Fruit fly (Drosophila melanogaster): ENCODE results near the gene CG16972.
A peak's percentile ranks its signal among the peaks of the same experiment; 100 is the strongest.

The CG16972 gene

DNA sequence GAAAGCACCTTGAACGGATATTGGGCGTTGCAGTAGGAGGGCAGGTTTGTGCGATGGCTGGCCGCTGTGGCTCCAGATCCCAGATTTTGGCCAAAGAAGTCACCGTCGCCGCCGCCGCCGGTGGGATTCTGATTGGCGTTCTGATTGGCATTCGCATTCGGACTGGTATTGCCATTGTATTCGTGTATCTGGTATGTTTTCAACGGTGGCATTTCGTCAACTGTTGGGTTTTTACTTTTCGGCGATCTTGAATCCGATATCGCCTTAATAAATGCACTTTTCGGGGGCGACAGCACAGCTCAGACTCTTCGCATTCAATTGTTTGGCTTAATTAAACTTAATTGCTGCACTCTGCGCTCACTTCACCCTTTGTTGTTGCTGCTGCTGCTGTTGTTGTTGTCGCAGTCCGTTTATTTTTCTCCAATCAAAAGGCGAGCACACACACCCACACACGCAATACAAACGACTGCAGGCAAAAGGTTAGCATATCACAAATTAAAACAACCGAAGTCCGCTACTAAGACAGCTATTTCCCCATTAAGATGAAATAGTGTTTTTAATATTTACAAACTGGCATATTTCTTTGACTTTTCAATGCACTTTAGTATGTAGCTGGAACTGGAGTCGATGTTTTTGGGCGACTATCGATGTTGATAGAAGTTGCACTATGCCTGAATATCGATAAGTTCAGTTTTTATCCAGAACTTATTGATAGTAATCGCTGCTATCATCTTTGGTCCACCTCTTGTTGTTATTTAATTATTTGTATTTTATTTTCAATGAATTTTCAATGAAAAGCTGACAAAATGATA lies 16.4 kb upstream of the CG16972 start, which contains the start of the genes CG9426 and mRF1:
Gene CG9426, minus strand, starts transcription at position 643 of the 812 bp plus-strand sequence.
Gene mRF1, plus strand, starts transcription at position 699 of the 812 bp plus-strand sequence.
- peak; percentile 54 for TF ChIP-seq Mnt (GFP tag; optimal IDR thresholded peaks at IDR 0.05)
- TF ChIP-seq tj (GFP tag; optimal IDR thresholded peaks at IDR 0.05) = no peak
- peak; percentile 18 for TF ChIP-seq CG12768 (GFP tag; optimal IDR thresholded peaks at IDR 0.05)
- TF ChIP-seq CG7101 (tag; optimal IDR thresholded peaks at IDR 0.05) = peak; percentile 30
- peak; percentile 28 for TF ChIP-seq CG33017 (tag; optimal IDR thresholded peaks at IDR 0.05)
- peak; percentile 56 for TF ChIP-seq CG14711 (tag; optimal IDR thresholded peaks at IDR 0.05)
- no peak for TF ChIP-seq CG5204 (GFP tag; optimal IDR thresholded peaks at IDR 0.05)
- no peak for TF ChIP-seq Hr96 (GFP tag; optimal IDR thresholded peaks at IDR 0.05)
- peak; percentile 13 for TF ChIP-seq CG1620 (GFP tag; optimal IDR thresholded peaks at IDR 0.05)
- TF ChIP-seq Clk (GFP tag; optimal IDR thresholded peaks at IDR 0.05) = no peak
- no peak for TF ChIP-seq Crg-1 (GFP tag; optimal IDR thresholded peaks at IDR 0.05)
- no peak for TF ChIP-seq CG7045 (GFP tag; optimal IDR thresholded peaks at IDR 0.05)
- peak; percentile 1 for TF ChIP-seq CG11617 (GFP tag; optimal IDR thresholded peaks at IDR 0.05)
- no peak for TF ChIP-seq toe (GFP tag; optimal IDR thresholded peaks at IDR 0.05)
- TF ChIP-seq ovo (GFP tag; optimal IDR thresholded peaks at IDR 0.05) = no peak
- TF ChIP-seq cic (GFP tag; optimal IDR thresholded peaks at IDR 0.05) = no peak
- TF ChIP-seq kay (GFP tag; ENCODE audit: borderline replicate concordance) = no peak
- TF ChIP-seq cnc (optimal IDR thresholded peaks at IDR 0.05) = no peak
- peak; percentile 24 for TF ChIP-seq pad (GFP tag; optimal IDR thresholded peaks at IDR 0.05)
- TF ChIP-seq bab1 (GFP tag; optimal IDR thresholded peaks at IDR 0.05) = peak; percentile 48

DNA sequence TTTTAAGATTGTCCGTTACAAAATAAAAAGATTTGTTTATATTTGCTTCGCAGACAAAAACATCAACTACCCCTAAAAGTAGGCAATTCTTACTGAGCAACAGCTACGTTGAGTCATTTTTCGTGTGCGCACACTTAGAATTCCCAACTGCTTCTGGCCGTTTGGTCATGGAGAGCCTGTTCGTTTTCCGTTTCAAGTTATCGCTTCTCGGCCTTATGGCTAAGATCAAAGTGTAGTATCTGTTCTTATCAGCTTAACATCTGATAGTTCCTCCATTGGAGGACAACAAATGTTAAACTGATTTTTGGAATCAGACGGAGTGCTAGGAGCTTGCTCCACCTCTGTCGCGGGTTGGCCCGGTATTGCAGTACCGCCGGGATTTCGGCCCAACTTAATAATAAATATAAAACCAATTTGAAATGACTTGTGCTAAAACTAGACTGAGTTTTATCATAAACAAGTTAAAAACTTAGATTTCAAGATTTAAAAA lies 12.6 kb upstream of the CG16972 start:
- TF ChIP-seq tj (GFP tag; optimal IDR thresholded peaks at IDR 0.05) (peak; percentile 71), CG7101 (tag; optimal IDR thresholded peaks at IDR 0.05) (peak; percentile 49), Mnt (GFP tag; optimal IDR thresholded peaks at IDR 0.05) (peak; percentile 40), CG1620 (GFP tag; optimal IDR thresholded peaks at IDR 0.05) (peak; percentile 61), CG12768 (GFP tag; optimal IDR thresholded peaks at IDR 0.05) (peak; percentile 55), pad (GFP tag; optimal IDR thresholded peaks at IDR 0.05) (peak; percentile 44), Crg-1 (GFP tag; optimal IDR thresholded peaks at IDR 0.05) (peak; percentile 30), cic (GFP tag; optimal IDR thresholded peaks at IDR 0.05) (peak; percentile 44), kay (GFP tag; ENCODE audit: borderline replicate concordance) (peak; percentile 98), bab1 (GFP tag; optimal IDR thresholded peaks at IDR 0.05) (peak; percentile 41)

DNA sequence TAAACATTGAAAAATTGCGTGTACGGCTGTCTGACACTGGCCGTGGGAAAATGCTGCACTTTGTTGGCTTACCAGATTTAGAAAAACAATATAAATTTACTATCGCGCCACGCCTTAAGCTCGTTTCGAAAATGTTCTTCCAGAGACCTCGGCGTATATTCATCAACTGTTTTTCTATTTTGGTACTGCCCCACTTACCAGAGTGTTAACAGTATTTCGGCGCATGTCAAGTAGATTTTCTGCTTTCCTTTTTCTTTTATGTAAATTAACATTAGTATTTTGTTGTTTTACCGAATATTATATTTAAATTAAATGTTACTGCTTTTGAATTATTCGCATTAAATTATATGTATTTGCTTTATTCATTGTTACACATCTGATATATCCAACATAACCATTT lies 11.9 kb upstream of the CG16972 start, which contains the start of gene kek4:
Gene kek4, minus strand, starts transcription at position 341 of the 400 bp plus-strand sequence.
- TF ChIP-seq CG12768 (GFP tag; optimal IDR thresholded peaks at IDR 0.05) = no peak
- TF ChIP-seq CG7101 (tag; optimal IDR thresholded peaks at IDR 0.05) = no peak
- no peak for TF ChIP-seq cnc (optimal IDR thresholded peaks at IDR 0.05)
- TF ChIP-seq kay (GFP tag; ENCODE audit: borderline replicate concordance) = no peak
- TF ChIP-seq CG5204 (GFP tag; optimal IDR thresholded peaks at IDR 0.05) = no peak
- TF ChIP-seq pad (GFP tag; optimal IDR thresholded peaks at IDR 0.05) = no peak
- TF ChIP-seq CG14711 (tag; optimal IDR thresholded peaks at IDR 0.05) = no peak
- TF ChIP-seq CG11617 (GFP tag; optimal IDR thresholded peaks at IDR 0.05) = no peak
- no peak for TF ChIP-seq Hr96 (GFP tag; optimal IDR thresholded peaks at IDR 0.05)
- no peak for TF ChIP-seq Mnt (GFP tag; optimal IDR thresholded peaks at IDR 0.05)
- TF ChIP-seq Clk (GFP tag; optimal IDR thresholded peaks at IDR 0.05) = no peak
- TF ChIP-seq CG33017 (tag; optimal IDR thresholded peaks at IDR 0.05) = no peak
- no peak for TF ChIP-seq toe (GFP tag; optimal IDR thresholded peaks at IDR 0.05)
- no peak for TF ChIP-seq cic (GFP tag; optimal IDR thresholded peaks at IDR 0.05)
- no peak for TF ChIP-seq bab1 (GFP tag; optimal IDR thresholded peaks at IDR 0.05)
- TF ChIP-seq CG1620 (GFP tag; optimal IDR thresholded peaks at IDR 0.05) = no peak
- no peak for TF ChIP-seq Crg-1 (GFP tag; optimal IDR thresholded peaks at IDR 0.05)
- no peak for TF ChIP-seq ovo (GFP tag; optimal IDR thresholded peaks at IDR 0.05)

DNA sequence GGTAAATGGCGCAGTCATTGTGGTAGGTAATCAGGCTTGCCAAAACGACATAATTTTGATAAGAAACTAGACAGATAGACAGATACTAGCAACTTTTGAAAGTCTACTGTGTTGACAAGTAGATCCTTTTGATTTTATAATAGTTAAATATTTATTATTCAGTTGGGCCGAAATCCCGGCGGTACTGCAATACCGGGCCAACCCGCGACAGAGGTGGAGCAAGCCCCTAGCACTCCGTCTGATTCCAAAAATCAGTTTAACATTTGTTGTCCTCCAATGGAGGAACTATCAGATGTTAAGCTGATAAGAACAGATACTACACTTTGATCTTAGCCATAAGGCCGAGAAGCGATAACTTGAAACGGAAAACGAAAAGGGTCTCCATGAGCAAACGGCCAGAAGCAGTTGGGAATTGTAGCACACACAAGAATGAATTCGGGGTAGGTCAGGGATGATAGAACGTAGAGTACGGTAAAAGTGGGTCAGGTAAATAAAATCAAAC lies 8.7 kb upstream of the CG16972 start, which contains the start of gene CG15482:
Gene CG15482, minus strand, starts transcription at position 51 of the 502 bp plus-strand sequence.
- peak; percentile 54 for TF ChIP-seq kay (GFP tag; ENCODE audit: borderline replicate concordance)

DNA sequence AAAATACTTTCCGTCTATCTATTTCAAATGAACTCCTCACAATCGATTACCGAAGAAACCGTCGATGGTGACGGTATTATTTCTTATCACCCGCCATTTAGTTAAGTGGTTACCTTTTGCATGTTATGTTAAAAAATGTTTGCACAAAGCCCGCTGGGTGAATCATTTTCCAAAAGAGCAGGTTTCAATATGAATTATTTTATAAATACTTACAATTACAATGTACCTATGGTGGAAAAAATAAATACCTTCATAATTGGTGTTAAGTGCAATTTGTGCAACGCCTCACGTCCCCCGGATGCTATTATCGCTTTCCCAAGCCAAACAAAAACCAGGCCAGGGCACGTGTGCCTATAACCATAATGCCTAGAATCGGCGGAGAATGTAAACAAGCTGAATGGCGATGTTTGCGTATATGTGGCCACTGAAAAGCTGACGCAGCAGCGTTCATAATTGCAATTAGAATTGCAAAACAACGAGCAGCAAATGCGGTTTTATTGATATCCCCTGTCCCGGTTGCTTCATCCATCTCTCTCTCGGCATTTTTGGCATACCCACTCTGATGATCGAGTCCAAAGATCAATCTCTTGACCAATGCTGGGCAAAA lies 3.9 kb upstream of the CG16972 start:
- TF ChIP-seq pad (GFP tag; optimal IDR thresholded peaks at IDR 0.05) (no peak), CG7045 (GFP tag; optimal IDR thresholded peaks at IDR 0.05) (peak; percentile 45), tj (GFP tag; optimal IDR thresholded peaks at IDR 0.05) (peak; percentile 91), CG7101 (tag; optimal IDR thresholded peaks at IDR 0.05) (peak; percentile 23), kay (GFP tag; ENCODE audit: borderline replicate concordance) (peak; percentile 98), Mnt (GFP tag; optimal IDR thresholded peaks at IDR 0.05) (peak; percentile 79), Crg-1 (GFP tag; optimal IDR thresholded peaks at IDR 0.05) (no peak), ovo (GFP tag; optimal IDR thresholded peaks at IDR 0.05) (peak; percentile 39), CG12768 (GFP tag; optimal IDR thresholded peaks at IDR 0.05) (peak; percentile 9), CG14711 (tag; optimal IDR thresholded peaks at IDR 0.05) (no peak), cic (GFP tag; optimal IDR thresholded peaks at IDR 0.05) (peak; percentile 64)

Measured in whole organism, adult.